Fruit fly (Drosophila melanogaster) whole organism, pupa: ENCODE data around the gene Pen.

Experiments used
- CG14655 ChIP-seq: fragments of 200-800 bp; sonication (Bioruptor generic); optimal IDR thresholded peaks from 3 replicates; lab custom pipeline; 2017; ENCODE audit warnings: mild to moderate bottlenecking, missing biosample characterization, missing genetic modification reagents, missing genetic modification characterization
- CG15710 ChIP-seq: fragments of 200-800 bp; sonication (Bioruptor generic); optimal IDR thresholded peaks from 2 replicates; lab custom pipeline; 2018; ENCODE audit warnings: missing biosample characterization, mild to moderate bottlenecking, missing genetic modification characterization, moderate library complexity
- CG34367 ChIP-seq: fragments of 200-800 bp; sonication (Bioruptor generic); optimal IDR thresholded peaks from 2 replicates; lab custom pipeline; 2018; ENCODE audit warnings: missing biosample characterization, mild to moderate bottlenecking, missing genetic modification characterization
- CG8301 ChIP-seq: fragments of 200-800 bp; sonication (Bioruptor generic); optimal IDR thresholded peaks from 2 replicates; lab custom pipeline; 2018; ENCODE audit warnings: missing biosample characterization, mild to moderate bottlenecking, missing genetic modification characterization
- D1 ChIP-seq: fragments of 200-800 bp; sonication (Bioruptor generic); optimal IDR thresholded peaks from 2 replicates; lab custom pipeline; 2018; ENCODE audit warnings: missing biosample characterization, mild to moderate bottlenecking, missing genetic modification characterization, moderate library complexity
- Pif1B ChIP-seq: fragments of 200-800 bp; sonication (Bioruptor generic); optimal IDR thresholded peaks from 3 replicates; lab custom pipeline; 2016; ENCODE audit warnings: missing biosample characterization, missing genetic modification characterization
- fd96Ca ChIP-seq: fragments of 200-800 bp; sonication (Bioruptor generic); IDR thresholded peaks from 3 replicates; pipeline ENCODE4 v1.3.6; 2022; ENCODE audit warnings: missing biosample characterization, missing genetic modification characterization
- gl ChIP-seq: fragments of 200-800 bp; sonication (Bioruptor generic); optimal IDR thresholded peaks from 2 replicates; lab custom pipeline; 2018; ENCODE audit warnings: missing biosample characterization, mild to moderate bottlenecking, missing genetic modification characterization

dm6 chr2L:10061276-10061675, 4.6 kb downstream of the Pen start:
- TF ChIP-seq gl (tag; lab: Kevin White, UChicago): no peak
- no peak for TF ChIP-seq fd96Ca
- no peak for TF ChIP-seq CG34367 (tag; lab: Kevin White, UChicago)
- TF ChIP-seq Pif1B: no peak
- TF ChIP-seq CG8301: no peak
- no peak for TF ChIP-seq CG14655 (GFP tag; lab: Kevin White, UChicago)
- no peak for TF ChIP-seq CG15710
- no peak for TF ChIP-seq D1 (tag; lab: Kevin White, UChicago)
